Worm (Caenorhabditis elegans): Measurements from ENCODE around the gene irld-15.

Gene irld-15

DNA sequence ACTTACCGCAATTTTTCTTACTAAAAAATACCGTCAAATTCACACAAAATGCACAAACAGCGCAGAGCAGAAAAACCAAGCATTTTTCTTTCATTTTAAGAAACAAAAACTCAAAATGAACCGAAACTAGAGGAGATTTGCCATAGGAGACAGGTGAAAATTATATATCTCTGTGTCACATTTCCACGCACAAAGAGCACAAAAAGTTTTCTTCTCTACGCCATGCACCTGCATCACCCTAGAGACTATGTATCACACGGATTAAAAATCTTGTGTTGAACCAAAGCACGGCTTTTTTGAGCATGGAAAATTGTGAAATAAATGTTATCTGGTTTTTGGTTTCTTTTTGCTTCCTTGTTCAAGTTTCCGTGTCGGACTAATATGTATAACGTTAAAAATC is at the start of gene irld-15:
TSS of gene irld-15 (minus strand) at position 101 of the 400 bp plus-strand sequence.
- TF ChIP-seq nhr-43 (tag; optimal IDR thresholded peaks at IDR 0.05; ENCODE audit: poor library complexity, severe bottlenecking) (no peak), mdl-1 (tag; optimal IDR thresholded peaks at IDR 0.05) (no peak), nhr-12 (tag; optimal IDR thresholded peaks at IDR 0.05) (no peak), ztf-11 (tag; optimal IDR thresholded peaks at IDR 0.05) (no peak), mml-1 (tag; optimal IDR thresholded peaks at IDR 0.05) (no peak), unc-39 (tag; optimal IDR thresholded peaks at IDR 0.05) (no peak), fkh-2 (tag; optimal IDR thresholded peaks at IDR 0.05) (no peak), hmg-11 (tag; optimal IDR thresholded peaks at IDR 0.05) (no peak), ceh-9 (tag; optimal IDR thresholded peaks at IDR 0.05) (no peak), pqm-1 (tag; optimal IDR thresholded peaks at IDR 0.05) (no peak), aly-2 (tag; optimal IDR thresholded peaks at IDR 0.05) (no peak), elt-3 (tag; optimal IDR thresholded peaks at IDR 0.05) (no peak), nhr-28 (tag; optimal IDR thresholded peaks at IDR 0.05) (no peak), ama-1 (optimal IDR thresholded peaks at IDR 0.05) (no peak), nhr-11 (tag; optimal IDR thresholded peaks at IDR 0.05) (no peak), ceh-16 (tag; optimal IDR thresholded peaks at IDR 0.05) (no peak), jun-1 (tag; optimal IDR thresholded peaks at IDR 0.05) (no peak), nhr-77 (tag; optimal IDR thresholded peaks at IDR 0.05) (no peak), lsy-12 (tag; optimal IDR thresholded peaks at IDR 0.05) (no peak)

DNA sequence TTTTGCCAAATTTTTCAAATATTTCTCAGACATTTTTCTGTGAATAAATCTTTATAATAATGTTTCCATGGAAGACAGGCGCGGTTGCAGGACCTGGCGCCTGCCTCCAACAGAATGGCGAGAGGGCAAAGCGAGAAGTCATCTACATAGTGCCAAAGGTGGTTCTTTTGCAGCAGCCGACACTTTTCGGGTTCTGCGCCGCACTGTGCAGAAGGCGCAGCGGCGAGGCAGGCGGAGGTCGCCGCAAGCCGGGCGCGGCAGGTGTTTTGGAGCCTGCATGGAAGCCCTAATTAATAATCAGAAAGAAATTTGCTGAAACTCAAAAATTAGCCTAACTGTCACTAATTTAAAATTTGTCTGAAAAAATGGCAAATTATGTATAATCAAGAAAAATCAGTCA is 39.9 kb upstream of the irld-15 start:
- TF ChIP-seq elt-1 (tag; optimal IDR thresholded peaks at IDR 0.05) (no peak), nhr-28 (tag; optimal IDR thresholded peaks at IDR 0.05) (no peak), ZK546.5 (tag; optimal IDR thresholded peaks at IDR 0.05) (no peak), mdl-1 (tag; optimal IDR thresholded peaks at IDR 0.05) (no peak), nhr-77 (tag; optimal IDR thresholded peaks at IDR 0.05) (no peak)

DNA sequence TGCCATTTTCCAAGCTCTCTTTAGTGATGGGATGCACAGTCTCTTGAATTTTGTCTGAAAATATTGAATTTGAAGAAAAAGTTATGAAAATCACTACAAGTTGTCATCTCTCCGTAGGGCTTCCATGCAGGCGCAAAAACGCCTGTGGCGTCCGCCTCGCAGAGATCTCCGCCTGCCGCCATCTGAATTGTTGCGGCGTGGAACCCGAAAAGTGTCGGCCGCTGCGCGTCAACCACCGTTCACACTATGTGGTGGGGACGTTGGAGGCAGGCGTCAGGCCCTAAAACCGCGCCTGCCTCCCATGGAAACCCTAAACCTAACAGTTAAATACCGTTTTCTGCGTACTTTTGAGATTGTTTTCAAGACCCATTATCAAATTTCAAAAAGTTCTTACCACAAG is 38.4 kb upstream of the irld-15 start:
- TF ChIP-seq jun-1 (tag; optimal IDR thresholded peaks at IDR 0.05): no peak
- no peak for TF ChIP-seq nhr-237 (tag; optimal IDR thresholded peaks at IDR 0.05)
- no peak for TF ChIP-seq zag-1 (tag; optimal IDR thresholded peaks at IDR 0.05)
- TF ChIP-seq ama-1 (optimal IDR thresholded peaks at IDR 0.05): no peak

DNA sequence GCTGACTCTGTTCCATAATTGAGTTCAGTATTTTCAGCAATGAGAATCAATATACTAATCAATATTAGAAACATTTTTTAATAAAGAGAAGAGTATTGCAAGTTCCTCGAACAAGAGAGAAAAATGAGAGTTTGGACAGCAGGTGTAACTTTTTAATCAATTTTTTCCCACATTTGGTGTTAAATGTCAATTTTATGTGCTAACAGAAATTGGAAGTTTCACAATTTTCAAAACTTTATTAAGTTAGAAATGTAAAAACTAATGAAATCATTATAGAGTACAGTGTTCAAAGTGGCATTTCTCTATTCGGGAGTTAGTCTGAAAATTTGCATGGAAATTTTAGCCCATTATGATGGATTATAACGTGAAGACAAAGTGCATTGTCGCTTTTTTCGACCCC is 37.6 kb upstream of the irld-15 start, which contains the start of gene irld-30:
TSS of gene irld-30 (minus strand) at position 101 of the 400 bp plus-strand sequence.
- TF ChIP-seq mml-1 (tag; optimal IDR thresholded peaks at IDR 0.05): no peak
- no peak for TF ChIP-seq nfya-1 (tag; optimal IDR thresholded peaks at IDR 0.05; ENCODE audit: insufficient read depth)
- no peak for TF ChIP-seq elt-1 (tag; optimal IDR thresholded peaks at IDR 0.05)
- TF ChIP-seq ama-1 (optimal IDR thresholded peaks at IDR 0.05): no peak
- TF ChIP-seq ceh-28 (tag; optimal IDR thresholded peaks at IDR 0.05): no peak
- no peak for TF ChIP-seq ceh-16 (tag; optimal IDR thresholded peaks at IDR 0.05)
- no peak for TF ChIP-seq nhr-43 (tag; optimal IDR thresholded peaks at IDR 0.05; ENCODE audit: poor library complexity, severe bottlenecking)
- no peak for TF ChIP-seq nhr-12 (tag; optimal IDR thresholded peaks at IDR 0.05)
- TF ChIP-seq mdl-1 (tag; optimal IDR thresholded peaks at IDR 0.05): no peak
- no peak for TF ChIP-seq lin-39 (tag; optimal IDR thresholded peaks at IDR 0.05)

DNA sequence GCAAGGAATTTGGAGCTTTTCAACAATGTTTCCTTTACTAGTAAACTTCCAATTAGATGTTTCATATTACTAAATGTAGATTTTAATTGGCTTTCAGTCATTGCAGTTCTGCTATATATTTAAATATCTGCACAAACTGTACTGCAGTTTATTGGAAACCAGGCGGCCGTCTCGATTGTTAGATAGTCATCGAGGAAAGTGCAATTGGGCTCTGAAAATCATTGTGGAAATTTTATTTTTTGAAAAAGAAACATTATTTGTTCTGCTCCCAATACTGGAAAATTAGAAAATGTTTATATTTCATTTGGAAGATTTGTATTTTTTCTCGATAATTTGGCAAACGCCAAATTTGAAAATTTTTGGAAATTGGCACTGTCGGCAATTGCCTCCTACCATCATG is 34.9 kb upstream of the irld-15 start, which contains the start of gene irld-29:
TSS of gene irld-29 (minus strand) at position 101 of the 400 bp plus-strand sequence.
- TF ChIP-seq ceh-82 (tag; optimal IDR thresholded peaks at IDR 0.05): no peak
- no peak for TF ChIP-seq fkh-10 (GFP tag; optimal IDR thresholded peaks at IDR 0.05)
- no peak for TF ChIP-seq mdl-1 (tag; optimal IDR thresholded peaks at IDR 0.05)
- TF ChIP-seq daf-12 (tag; optimal IDR thresholded peaks at IDR 0.05): no peak
- TF ChIP-seq R02D3.7 (tag; optimal IDR thresholded peaks at IDR 0.05): no peak
- no peak for TF ChIP-seq ceh-9 (tag; optimal IDR thresholded peaks at IDR 0.05)

DNA sequence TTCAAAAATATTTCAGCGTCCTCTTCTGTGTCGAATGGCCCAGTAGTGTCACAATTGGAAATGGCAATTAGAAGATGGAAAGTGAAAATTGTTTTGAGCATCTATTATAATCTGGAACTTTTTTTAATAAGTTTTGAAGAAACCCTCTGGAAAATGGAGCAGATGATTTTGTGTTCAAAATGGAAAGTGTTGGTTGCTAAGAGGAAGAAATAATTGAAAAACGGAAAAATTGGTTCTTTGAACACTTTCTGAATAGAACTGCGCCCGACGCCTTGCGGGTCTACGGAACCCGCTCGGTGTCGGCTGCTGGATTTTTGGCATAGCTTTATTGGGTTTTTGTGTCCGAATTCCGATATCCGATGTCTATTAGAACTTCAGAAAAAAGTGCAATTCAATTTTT is 32.5 kb upstream of the irld-15 start, which contains the start of gene irld-28:
TSS of gene irld-28 (minus strand) at position 101 of the 400 bp plus-strand sequence.
- TF ChIP-seq lin-39 (tag; optimal IDR thresholded peaks at IDR 0.05) (no peak), hmg-11 (tag; optimal IDR thresholded peaks at IDR 0.05) (no peak), nhr-25 (tag; optimal IDR thresholded peaks at IDR 0.05) (no peak), lin-15B (tag; optimal IDR thresholded peaks at IDR 0.05) (no peak), elt-2 (tag; optimal IDR thresholded peaks at IDR 0.05) (no peak), fkh-10 (GFP tag; optimal IDR thresholded peaks at IDR 0.05) (no peak), ceh-82 (tag; optimal IDR thresholded peaks at IDR 0.05) (no peak), ZK546.5 (tag; optimal IDR thresholded peaks at IDR 0.05) (no peak), egl-27 (tag; optimal IDR thresholded peaks at IDR 0.05) (no peak), nhr-76 (tag; optimal IDR thresholded peaks at IDR 0.05) (no peak), R02D3.7 (tag; optimal IDR thresholded peaks at IDR 0.05) (no peak), jun-1 (tag; optimal IDR thresholded peaks at IDR 0.05) (no peak), tbx-2 (tag; optimal IDR thresholded peaks at IDR 0.05) (no peak), elt-3 (tag; optimal IDR thresholded peaks at IDR 0.05) (no peak), nhr-77 (tag; optimal IDR thresholded peaks at IDR 0.05) (no peak), ztf-4 (tag; optimal IDR thresholded peaks at IDR 0.05) (no peak), zag-1 (tag; optimal IDR thresholded peaks at IDR 0.05) (no peak), nhr-43 (tag; optimal IDR thresholded peaks at IDR 0.05; ENCODE audit: poor library complexity, severe bottlenecking) (no peak), nhr-28 (tag; optimal IDR thresholded peaks at IDR 0.05) (no peak), sea-2 (GFP tag; optimal IDR thresholded peaks at IDR 0.05) (no peak)
